Worm (Caenorhabditis elegans) whole organism, L4 larva: ENCODE results near the gene ZK185.4.

ENCODE experiments used
- ama-1 ChIP-seq: fragments of 150-350 bp; optimal IDR thresholded peaks from 2 replicates; lab custom pipeline; 2014; ENCODE audit warnings: inconsistent platforms, mixed read lengths
- ceh-82 ChIP-seq: sonication (generic microtip); optimal IDR thresholded peaks from 2 replicates; lab custom pipeline; 2017; ENCODE audit warnings: missing biosample characterization, missing genetic modification characterization
- dpl-1 ChIP-seq: fragments of 150-350 bp; optimal IDR thresholded peaks from 2 replicates; lab custom pipeline; 2014; ENCODE audit warnings: missing biosample characterization, missing genetic modification reagents, missing genetic modification characterization
- lsy-2 ChIP-seq, 2 experiments: fragments of 150-350 bp in 1 of 2; sonication (generic microtip) in 1 of 2; optimal IDR thresholded peaks; 2 replicates each; lab custom pipeline; 2014 to 2017; ENCODE audit warnings: missing biosample characterization in 2 of 2, missing genetic modification characterization in 2 of 2
- snpc-4 ChIP-seq: fragments of 150-350 bp; optimal IDR thresholded peaks from 2 replicates; lab custom pipeline; 2014; ENCODE audit warnings: missing biosample characterization, missing genetic modification characterization

DNA sequence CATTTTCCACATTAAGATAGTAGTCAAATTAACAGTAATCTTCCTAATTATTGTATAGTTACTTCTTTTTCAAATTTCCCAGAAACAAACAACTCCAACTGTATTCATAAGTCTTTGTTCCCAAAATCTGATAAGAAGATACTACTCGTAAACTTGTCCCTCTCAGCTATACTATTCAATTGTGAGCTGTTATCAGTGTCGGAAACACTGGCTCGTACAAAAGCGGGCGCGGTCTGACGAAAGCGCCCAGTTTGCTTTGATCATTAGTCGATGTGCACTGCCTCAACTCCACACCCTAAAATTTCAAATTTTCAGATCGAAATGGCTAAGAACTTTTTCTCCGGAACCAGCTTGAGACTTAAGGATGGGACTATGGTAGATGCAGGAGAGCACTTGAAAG, 46.2 kb downstream of the ZK185.4 start, which contains the start of gene trx-3:
- TF ChIP-seq ceh-82 (no peak), lsy-2 (tag; optimal IDR thresholded peaks at IDR 0.05; lab: Kevin White, UChicago) (no peak), snpc-4 (tag; lab: Kevin White, UChicago) (no peak), dpl-1 (GFP tag; lab: Kevin White, UChicago) (no peak), ama-1 (no peak)
